Worm (Caenorhabditis elegans) whole organism, L2 larva: ENCODE measurements around the gene C02B4.3.

Experiments
- C34F6.9 ChIP-seq: fragments of 150-350 bp; optimal IDR thresholded peaks from 2 replicates; lab custom pipeline; 2014; ENCODE audit warnings: missing biosample characterization, missing genetic modification characterization
- F13H6.1 ChIP-seq: sonication (generic microtip); optimal IDR thresholded peaks from 2 replicates; lab custom pipeline; 2016; ENCODE audit warnings: missing genetic modification characterization, missing compliant biosample characterization
- R02D3.7 ChIP-seq: fragments of 150-350 bp; optimal IDR thresholded peaks from 2 replicates; lab custom pipeline; 2014; ENCODE audit warnings: missing biosample characterization, missing genetic modification characterization
- Y55F3AM.14 ChIP-seq: fragments of 200-800 bp; sonication (Bioruptor generic); optimal IDR thresholded peaks from 2 replicates; lab custom pipeline; 2018; ENCODE audit warnings: mild to moderate bottlenecking, missing genetic modification characterization, missing compliant biosample characterization
- ZK546.5 ChIP-seq: sonication (generic microtip); optimal IDR thresholded peaks from 2 replicates; lab custom pipeline; 2017; ENCODE audit warnings: missing biosample characterization, missing genetic modification characterization
- alr-1 ChIP-seq: fragments of 150-350 bp; optimal IDR thresholded peaks from 2 replicates; lab custom pipeline; 2014; ENCODE audit warnings: missing biosample characterization, missing genetic modification characterization
- aly-2 ChIP-seq: fragments of 150-350 bp; optimal IDR thresholded peaks from 2 replicates; lab custom pipeline; 2014; ENCODE audit warnings: missing biosample characterization, missing genetic modification characterization
- ama-1 ChIP-seq: fragments of 150-350 bp; optimal IDR thresholded peaks from 2 replicates; lab custom pipeline; 2018; ENCODE audit warnings: inconsistent platforms
- blmp-1 ChIP-seq: sonication (generic microtip); optimal IDR thresholded peaks from 2 replicates; lab custom pipeline; 2017; ENCODE audit warnings: missing genetic modification characterization, mild to moderate bottlenecking, missing compliant biosample characterization, antibody characterized with exemption, moderate library complexity; ENCODE audit not compliant: insufficient read depth
- ceh-16 ChIP-seq: fragments of 150-350 bp; optimal IDR thresholded peaks from 2 replicates; lab custom pipeline; 2014; ENCODE audit warnings: missing biosample characterization, missing genetic modification characterization
- ceh-82 ChIP-seq: fragments of 150-350 bp; optimal IDR thresholded peaks from 2 replicates; lab custom pipeline; 2014; ENCODE audit warnings: missing biosample characterization, missing genetic modification characterization
- crh-2 ChIP-seq: sonication (generic microtip); optimal IDR thresholded peaks from 2 replicates; lab custom pipeline; 2017; ENCODE audit warnings: missing biosample characterization, missing genetic modification characterization
- dmd-4 ChIP-seq: sonication (generic microtip); optimal IDR thresholded peaks from 2 replicates; lab custom pipeline; 2017; ENCODE audit warnings: missing biosample characterization, missing genetic modification characterization
- egl-27 ChIP-seq: sonication (generic microtip); optimal IDR thresholded peaks from 3 replicates; lab custom pipeline; 2017; ENCODE audit warnings: missing biosample characterization, missing genetic modification reagents, missing genetic modification characterization
- elt-1 ChIP-seq: fragments of 150-350 bp; optimal IDR thresholded peaks from 2 replicates; lab custom pipeline; 2014; ENCODE audit warnings: missing biosample characterization, missing genetic modification characterization
- elt-3 ChIP-seq: sonication (generic microtip); optimal IDR thresholded peaks from 2 replicates; lab custom pipeline; 2017; ENCODE audit warnings: missing biosample characterization, missing genetic modification characterization
- fos-1 ChIP-seq: fragments of 150-350 bp; optimal IDR thresholded peaks from 2 replicates; lab custom pipeline; 2014; ENCODE audit warnings: missing biosample characterization, missing genetic modification characterization
- gmeb-1 ChIP-seq: fragments of 150-350 bp; optimal IDR thresholded peaks from 2 replicates; lab custom pipeline; 2014; ENCODE audit warnings: missing biosample characterization, missing genetic modification characterization
- lin-11 ChIP-seq: fragments of 150-350 bp; sonication (generic microtip); optimal IDR thresholded peaks from 2 replicates; lab custom pipeline; 2014; ENCODE audit warnings: missing biosample characterization, missing genetic modification characterization, inconsistent platforms, mixed read lengths
- lin-13 ChIP-seq: fragments of 150-350 bp; optimal IDR thresholded peaks from 2 replicates; lab custom pipeline; 2014; ENCODE audit warnings: missing biosample characterization, missing genetic modification reagents, missing genetic modification characterization
- lin-39 ChIP-seq: fragments of 150-350 bp; optimal IDR thresholded peaks from 2 replicates; lab custom pipeline; 2014; ENCODE audit warnings: missing biosample characterization, missing genetic modification reagents, missing genetic modification characterization
- lsy-2 ChIP-seq, 2 experiments: fragments of 150-350 bp in 1 of 2; sonication (generic microtip) in 1 of 2; optimal IDR thresholded peaks; 2 replicates each; lab custom pipeline; 2014 to 2017; ENCODE audit warnings: missing biosample characterization in 2 of 2, missing genetic modification characterization in 2 of 2
- mab-5 ChIP-seq: fragments of 150-350 bp; optimal IDR thresholded peaks from 2 replicates; lab custom pipeline; 2014; ENCODE audit warnings: missing biosample characterization, missing genetic modification characterization
- mbf-1 ChIP-seq: sonication (generic microtip); optimal IDR thresholded peaks from 2 replicates; lab custom pipeline; 2017; ENCODE audit warnings: missing biosample characterization, missing genetic modification characterization
- mdl-1 ChIP-seq, 2 experiments: fragments of 150-350 bp in 1 of 2; sonication (generic microtip) in 1 of 2; optimal IDR thresholded peaks; 2 replicates each; lab custom pipeline; 2017; ENCODE audit warnings: missing biosample characterization in 2 of 2, missing genetic modification characterization in 2 of 2
- nhr-10 ChIP-seq: sonication (generic microtip); optimal IDR thresholded peaks from 2 replicates; lab custom pipeline; 2017; ENCODE audit warnings: missing biosample characterization, missing genetic modification characterization
- nhr-11 ChIP-seq: fragments of 150-350 bp; optimal IDR thresholded peaks from 2 replicates; lab custom pipeline; 2014; ENCODE audit warnings: missing biosample characterization, missing genetic modification characterization
- nhr-12 ChIP-seq: fragments of 150-350 bp; optimal IDR thresholded peaks from 2 replicates; lab custom pipeline; 2014; ENCODE audit warnings: missing biosample characterization, missing genetic modification characterization
- nhr-129 ChIP-seq: fragments of 150-350 bp; optimal IDR thresholded peaks from 2 replicates; lab custom pipeline; 2014; ENCODE audit warnings: missing biosample characterization, missing genetic modification characterization
- nhr-21 ChIP-seq: fragments of 150-350 bp; optimal IDR thresholded peaks from 2 replicates; lab custom pipeline; 2014; ENCODE audit warnings: missing biosample characterization, missing genetic modification characterization
- nhr-23 ChIP-seq: fragments of 150-350 bp; optimal IDR thresholded peaks from 2 replicates; lab custom pipeline; 2014; ENCODE audit warnings: missing biosample characterization, missing genetic modification reagents, missing genetic modification characterization
- nhr-237 ChIP-seq: fragments of 150-350 bp; optimal IDR thresholded peaks from 2 replicates; lab custom pipeline; 2014; ENCODE audit warnings: missing biosample characterization, missing genetic modification characterization
- nhr-25 ChIP-seq: fragments of 150-350 bp; sonication (generic microtip); optimal IDR thresholded peaks from 3 replicates; lab custom pipeline; 2014; ENCODE audit warnings: missing biosample characterization, missing genetic modification characterization
- nhr-6 ChIP-seq: fragments of 150-350 bp; optimal IDR thresholded peaks from 2 replicates; lab custom pipeline; 2014; ENCODE audit warnings: missing biosample characterization, missing genetic modification characterization
- nhr-77 ChIP-seq: fragments of 150-350 bp; optimal IDR thresholded peaks from 2 replicates; lab custom pipeline; 2014; ENCODE audit warnings: missing biosample characterization, missing genetic modification characterization
- peb-1 ChIP-seq: fragments of 150-350 bp; optimal IDR thresholded peaks from 2 replicates; lab custom pipeline; 2014; ENCODE audit warnings: missing biosample characterization, missing genetic modification characterization
- sem-4 ChIP-seq: fragments of 150-350 bp; optimal IDR thresholded peaks from 2 replicates; lab custom pipeline; 2014; ENCODE audit warnings: missing biosample characterization, missing genetic modification reagents, missing genetic modification characterization
- skn-1 ChIP-seq: sonication (generic microtip); optimal IDR thresholded peaks from 2 replicates; lab custom pipeline; 2017; ENCODE audit warnings: missing biosample characterization, missing genetic modification characterization
- sma-3 ChIP-seq: sonication (generic microtip); optimal IDR thresholded peaks from 2 replicates; lab custom pipeline; 2016; ENCODE audit warnings: missing genetic modification reagents, missing genetic modification characterization, missing compliant biosample characterization
- sma-9 ChIP-seq, 2 experiments: fragments of 150-350 bp in 1 of 2; sonication (generic microtip) in 1 of 2; optimal IDR thresholded peaks; 2 replicates each; lab custom pipeline; 2014 to 2016; ENCODE audit warnings: missing genetic modification characterization in 2 of 2, mild to moderate bottlenecking in 1 of 2, missing biosample characterization in 1 of 2, missing compliant biosample characterization in 1 of 2, missing genetic modification reagents in 1 of 2, moderate library complexity in 1 of 2
- snpc-4 ChIP-seq: fragments of 150-350 bp; optimal IDR thresholded peaks from 2 replicates; lab custom pipeline; 2014; ENCODE audit warnings: missing biosample characterization, missing genetic modification characterization
- unc-39 ChIP-seq: fragments of 150-350 bp; optimal IDR thresholded peaks from 2 replicates; lab custom pipeline; 2014; ENCODE audit warnings: missing biosample characterization, missing genetic modification characterization
- unc-55 ChIP-seq: fragments of 150-350 bp; sonication (generic microtip); optimal IDR thresholded peaks from 3 replicates; lab custom pipeline; 2014; ENCODE audit warnings: missing biosample characterization, missing genetic modification reagents, missing genetic modification characterization
- unc-62 ChIP-seq: fragments of 150-350 bp; optimal IDR thresholded peaks from 2 replicates; lab custom pipeline; 2014; ENCODE audit warnings: missing biosample characterization, missing genetic modification reagents, missing genetic modification characterization
- zag-1 ChIP-seq: fragments of 150-350 bp; optimal IDR thresholded peaks from 2 replicates; lab custom pipeline; 2014; ENCODE audit warnings: missing biosample characterization, missing genetic modification characterization
- ztf-1 ChIP-seq: fragments of 200-800 bp; sonication (Bioruptor generic); conservative IDR thresholded peaks from 2 replicates; pipeline ENCODE4 v1.3.6; 2022; ENCODE audit warnings: missing genetic modification characterization, missing compliant biosample characterization
- ztf-11 ChIP-seq: sonication (generic microtip); optimal IDR thresholded peaks from 2 replicates; lab custom pipeline; 2017; ENCODE audit warnings: missing biosample characterization, missing genetic modification characterization
- ztf-4 ChIP-seq: fragments of 150-350 bp; optimal IDR thresholded peaks from 2 replicates; lab custom pipeline; 2014; ENCODE audit warnings: missing biosample characterization, missing genetic modification characterization

The C02B4.3 gene

ce11 chrX:12661091-12661526, 1.5 kb upstream of the C02B4.3 start:
- TF ChIP-seq skn-1 (tag; lab: Kevin White, UChicago) (no peak), mdl-1 (tag; optimal IDR thresholded peaks at IDR 0.05; lab: Kevin White, UChicago) (peak in 1 of 2 experiments; percentile 35), sma-9 (GFP tag; optimal IDR thresholded peaks at IDR 0.05; lab: Kevin White, UChicago) (peak; percentile 78), sma-9 (tag; optimal IDR thresholded peaks at IDR 0.05; lab: Kevin White, UChicago) (no peak), ztf-11 (tag; lab: Kevin White, UChicago) (no peak), peb-1 (tag; lab: Kevin White, UChicago) (no peak), mbf-1 (tag; lab: Kevin White, UChicago) (no peak), ama-1 (lab: Kevin White, UChicago) (no peak), R02D3.7 (tag; lab: Kevin White, UChicago) (no peak), ceh-16 (tag; lab: Kevin White, UChicago) (no peak), lin-13 (no peak), lin-39 (tag; lab: Kevin White, UChicago) (no peak), ztf-4 (tag; lab: Kevin White, UChicago) (no peak), ztf-1 (GFP tag; lab: Robert Waterston, UW) (no peak), nhr-10 (tag; lab: Kevin White, UChicago) (no peak), ZK546.5 (tag; lab: Kevin White, UChicago) (no peak), nhr-11 (tag; lab: Kevin White, UChicago) (no peak), lin-11 (tag; lab: Kevin White, UChicago) (peak; percentile 48), crh-2 (tag; lab: Kevin White, UChicago) (peak; percentile 41), snpc-4 (tag; lab: Kevin White, UChicago) (no peak), zag-1 (no peak), nhr-12 (tag; lab: Kevin White, UChicago) (no peak), unc-39 (tag; lab: Kevin White, UChicago) (no peak), unc-62 (no peak), F13H6.1 (tag; lab: Kevin White, UChicago) (peak; percentile 67), alr-1 (tag; lab: Kevin White, UChicago) (no peak), lsy-2 (tag; optimal IDR thresholded peaks at IDR 0.05; lab: Kevin White, UChicago) (peak in 1 of 2 experiments; percentile 46), nhr-6 (tag; lab: Kevin White, UChicago) (no peak), nhr-129 (no peak), nhr-21 (tag; lab: Kevin White, UChicago) (peak; percentile 73), aly-2 (tag; lab: Kevin White, UChicago) (no peak), sem-4 (tag; lab: Kevin White, UChicago) (no peak), ceh-82 (tag; lab: Kevin White, UChicago) (no peak), dmd-4 (no peak), nhr-237 (no peak), unc-55 (GFP tag; lab: Kevin White, UChicago) (peak; percentile 52), C34F6.9 (tag; lab: Kevin White, UChicago) (peak; percentile 44), elt-3 (no peak), egl-27 (tag; lab: Kevin White, UChicago) (no peak), blmp-1 (tag; lab: Kevin White, UChicago) (no peak), gmeb-1 (tag; lab: Kevin White, UChicago) (peak; percentile 10), Y55F3AM.14 (GFP tag; lab: Kevin White, UChicago) (peak; percentile 9), nhr-77 (no peak), fos-1 (tag; lab: Kevin White, UChicago) (peak; percentile 61), mab-5 (no peak), nhr-25 (tag; lab: Kevin White, UChicago) (peak; percentile 38), nhr-23 (no peak), elt-1 (no peak), sma-3 (GFP tag; lab: Kevin White, UChicago) (peak; percentile 70)
